Fruit fly (Drosophila melanogaster): Measurements from ENCODE around the gene CG7341.

DNA sequence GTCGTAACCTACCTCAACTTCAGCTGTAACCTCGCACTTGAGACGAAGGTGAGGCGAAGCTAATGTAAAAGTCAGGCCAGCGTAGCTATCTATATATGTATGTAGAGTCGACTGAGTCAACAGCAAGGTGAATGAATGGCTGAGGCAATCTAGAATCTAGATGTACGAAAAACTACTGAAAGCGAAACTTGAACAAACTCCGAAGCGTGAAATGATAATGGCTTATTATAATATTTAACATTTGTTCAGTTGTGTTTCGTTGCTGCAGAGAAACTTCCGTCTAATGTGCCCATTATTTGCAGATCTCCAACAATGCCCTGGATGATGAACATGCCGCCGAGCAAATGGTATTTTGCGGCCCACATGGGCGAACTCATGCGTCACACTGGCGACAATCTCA is 31.9 kb downstream of the CG7341 start:
- TF ChIP-seq CG11695 (GFP tag; IDR thresholded peaks at IDR 0.05) (no peak), CG31388 (GFP tag; optimal IDR thresholded peaks at IDR 0.05) (no peak), CG18262 (tag; optimal IDR thresholded peaks at IDR 0.05) (no peak), seq (GFP tag; IDR thresholded peaks at IDR 0.05) (peak; percentile 12; the same call in 1 of the 2 replicates), Lpt (GFP tag; optimal IDR thresholded peaks at IDR 0.05) (no peak), run (tag; optimal IDR thresholded peaks at IDR 0.05) (no peak), CG12104 (GFP tag; optimal IDR thresholded peaks at IDR 0.05) (no peak), gem (tag; optimal IDR thresholded peaks at IDR 0.05) (no peak), CkIIα-i1 (GFP tag; IDR thresholded peaks at IDR 0.05) (no peak), CG17359 (tag; optimal IDR thresholded peaks at IDR 0.05) (peak; percentile 0), CG10321 (GFP tag; IDR thresholded peaks at IDR 0.05) (0 out of 2 replicates have a peak, but pooled peaks have one; percentile 29), tll (GFP tag; optimal IDR thresholded peaks at IDR 0.05) (no peak), CG13424 (tag; optimal IDR thresholded peaks at IDR 0.05) (no peak)

All from whole organism, embryonic.